Fruit fly (Drosophila melanogaster) whole organism, embryonic: ENCODE measurements around the gene Ttc19.

Experiments
- BtbVII ChIP-seq: fragments of 200-800 bp; sonication (Bioruptor generic); optimal IDR thresholded peaks from 3 replicates; lab custom pipeline; 2017; ENCODE audit warnings: missing biosample characterization, mild to moderate bottlenecking, missing genetic modification characterization
- CG11398 ChIP-seq: fragments of 200-800 bp; sonication (Bioruptor generic); optimal IDR thresholded peaks from 2 replicates; lab custom pipeline; 2016; ENCODE audit warnings: missing biosample characterization, missing genetic modification characterization
- CG12942 ChIP-seq: fragments of 200-800 bp; sonication (Bioruptor generic); optimal IDR thresholded peaks from 3 replicates; lab custom pipeline; 2016; ENCODE audit warnings: missing biosample characterization, missing genetic modification characterization
- CG14050 ChIP-seq: fragments of 200-800 bp; sonication (Bioruptor generic); IDR thresholded peaks from 3 replicates; pipeline ENCODE4 v1.3.6; 2022; ENCODE audit warnings: missing biosample characterization, missing genetic modification characterization
- CG14441 ChIP-seq: fragments of 200-800 bp; sonication (Bioruptor generic); IDR thresholded peaks from 2 replicates; pipeline ENCODE4 v1.3.6; 2022; ENCODE audit warnings: missing biosample characterization, missing genetic modification characterization
- CG15514 ChIP-seq: fragments of 200-800 bp; sonication (Bioruptor generic); optimal IDR thresholded peaks from 3 replicates; lab custom pipeline; 2017; ENCODE audit warnings: missing biosample characterization, missing genetic modification characterization, mild to moderate bottlenecking, moderate library complexity, missing genetic modification reagents
- CG17568 ChIP-seq: fragments of 200-800 bp; sonication (Bioruptor generic); optimal IDR thresholded peaks from 2 replicates; lab custom pipeline; 2018; ENCODE audit warnings: missing biosample characterization, mild to moderate bottlenecking, missing genetic modification characterization, moderate library complexity
- CG2129 ChIP-seq: fragments of 200-800 bp; sonication (Bioruptor generic); IDR thresholded peaks from 2 replicates; pipeline ENCODE4 v1.3.6; 2022; ENCODE audit warnings: missing biosample characterization, missing genetic modification characterization; ENCODE audit not compliant: partially characterized antibody
- CG32767 ChIP-seq: fragments of 200-800 bp; sonication (Bioruptor generic); IDR thresholded peaks from 2 replicates; pipeline ENCODE4 v1.3.6; 2022; ENCODE audit warnings: missing biosample characterization, missing genetic modification characterization
- CG33213 ChIP-seq: fragments of 200-800 bp; sonication (Bioruptor generic); optimal IDR thresholded peaks from 3 replicates; lab custom pipeline; 2016; ENCODE audit warnings: missing biosample characterization, missing genetic modification characterization
- CG34224 ChIP-seq: fragments of 200-800 bp; sonication (Bioruptor generic); IDR thresholded peaks from 3 replicates; pipeline ENCODE4 v1.3.6; 2022; ENCODE audit warnings: missing biosample characterization, missing genetic modification characterization; ENCODE audit not compliant: partially characterized antibody
- CG43689 ChIP-seq: fragments of 200-800 bp; sonication (Bioruptor generic); IDR thresholded peaks from 2 replicates; pipeline ENCODE4 v1.3.6; 2022; ENCODE audit warnings: missing biosample characterization, missing genetic modification characterization
- CG6683 ChIP-seq: fragments of 200-800 bp; sonication (Bioruptor generic); optimal IDR thresholded peaks from 2 replicates; lab custom pipeline; 2017; ENCODE audit warnings: missing biosample characterization, mild to moderate bottlenecking, missing genetic modification characterization, missing genetic modification reagents
- CoRest ChIP-seq: fragments of 200-800 bp; sonication (Bioruptor generic); optimal IDR thresholded peaks from 3 replicates; lab custom pipeline; 2018; ENCODE audit warnings: missing biosample characterization, mild to moderate bottlenecking, missing genetic modification characterization, moderate library complexity
- E2f2 ChIP-seq: fragments of 200-800 bp; sonication (Bioruptor generic); IDR thresholded peaks from 2 replicates; pipeline ENCODE4 v1.3.6; 2022; ENCODE audit warnings: missing biosample characterization, missing genetic modification characterization
- HLH4C ChIP-seq: fragments of 200-800 bp; sonication (Bioruptor generic); IDR thresholded peaks from 3 replicates; pipeline ENCODE4 v1.3.6; 2022; ENCODE audit warnings: missing biosample characterization, missing genetic modification characterization; ENCODE audit not compliant: partially characterized antibody
- Hmx ChIP-seq: fragments of 200-800 bp; sonication (Bioruptor generic); optimal IDR thresholded peaks from 2 replicates; lab custom pipeline; 2016; ENCODE audit warnings: missing biosample characterization, missing genetic modification characterization
- Hr51 ChIP-seq, 2 experiments: fragments of 200-800 bp; sonication (Bioruptor generic); optimal IDR thresholded peaks; 2 replicates in 1 of 2; 3 replicates in 1 of 2; lab custom pipeline; 2016 to 2018; ENCODE audit warnings: missing biosample characterization in 2 of 2, missing genetic modification characterization in 2 of 2, mild to moderate bottlenecking in 1 of 2, moderate library complexity in 1 of 2
- Kr ChIP-seq: fragments of 200-800 bp; sonication (Bioruptor generic); optimal IDR thresholded peaks from 2 replicates; lab custom pipeline; 2017; ENCODE audit warnings: missing biosample characterization, mild to moderate bottlenecking, missing genetic modification characterization
- NC2α ChIP-seq: fragments of 200-800 bp; sonication (Bioruptor generic); optimal IDR thresholded peaks from 2 replicates; lab custom pipeline; 2016; ENCODE audit warnings: missing biosample characterization, missing genetic modification characterization
- Rx ChIP-seq: fragments of 200-800 bp; sonication (Bioruptor generic); IDR thresholded peaks from 2 replicates; pipeline ENCODE4 v1.3.6; 2022; ENCODE audit warnings: missing biosample characterization, missing genetic modification characterization
- Side ChIP-seq: fragments of 200-800 bp; sonication (Bioruptor generic); optimal IDR thresholded peaks from 2 replicates; lab custom pipeline; 2016; ENCODE audit warnings: missing biosample characterization, missing genetic modification characterization
- YL-1 ChIP-seq: fragments of 200-800 bp; sonication (Bioruptor generic); optimal IDR thresholded peaks from 3 replicates; lab custom pipeline; 2017; ENCODE audit warnings: missing biosample characterization, mild to moderate bottlenecking, missing genetic modification characterization
- abd-A ChIP-seq: fragments of 200-800 bp; sonication (Bioruptor generic); optimal IDR thresholded peaks from 3 replicates; lab custom pipeline; 2019; ENCODE audit warnings: missing biosample characterization, mild to moderate bottlenecking, missing genetic modification characterization, moderate library complexity
- bbx ChIP-seq: fragments of 200-800 bp; sonication (Bioruptor generic); IDR thresholded peaks from 2 replicates; pipeline ENCODE4 v1.3.6; 2022; ENCODE audit warnings: missing biosample characterization, missing genetic modification characterization; ENCODE audit not compliant: partially characterized antibody
- cg ChIP-seq: fragments of 200-800 bp; sonication (Bioruptor generic); optimal IDR thresholded peaks from 3 replicates; lab custom pipeline; 2019; ENCODE audit warnings: missing biosample characterization, mild to moderate bottlenecking, missing genetic modification characterization, moderate library complexity
- chm ChIP-seq: fragments of 200-800 bp; sonication (Bioruptor generic); IDR thresholded peaks from 2 replicates; pipeline ENCODE4 v1.3.6; 2022; ENCODE audit warnings: missing biosample characterization, missing genetic modification characterization
- crp ChIP-seq, 2 experiments: fragments of 200-800 bp; sonication (Bioruptor generic); optimal IDR thresholded peaks; 2 replicates in 1 of 2; 3 replicates in 1 of 2; lab custom pipeline; 2017; ENCODE audit warnings: missing biosample characterization in 2 of 2, missing genetic modification characterization in 2 of 2, mild to moderate bottlenecking in 1 of 2, moderate library complexity in 1 of 2
- cwo ChIP-seq: fragments of 200-800 bp; sonication (Bioruptor generic); optimal IDR thresholded peaks from 3 replicates; lab custom pipeline; 2017; ENCODE audit warnings: missing biosample characterization, missing genetic modification characterization, mild to moderate bottlenecking, moderate library complexity, missing genetic modification reagents
- esg ChIP-seq: fragments of 200-800 bp; sonication (Bioruptor generic); conservative IDR thresholded peaks from 2 replicates; pipeline ENCODE4 v1.3.6; 2022; ENCODE audit warnings: missing biosample characterization, missing genetic modification characterization
- eyg ChIP-seq: fragments of 200-800 bp; sonication (Bioruptor generic); optimal IDR thresholded peaks from 3 replicates; lab custom pipeline; 2016; ENCODE audit warnings: missing biosample characterization, missing genetic modification characterization
- fd96Cb ChIP-seq: fragments of 200-800 bp; sonication (Bioruptor generic); optimal IDR thresholded peaks from 2 replicates; lab custom pipeline; 2018; ENCODE audit warnings: missing biosample characterization, mild to moderate bottlenecking, missing genetic modification characterization, moderate library complexity
- gcm ChIP-seq: fragments of 200-800 bp; sonication (Bioruptor generic); optimal IDR thresholded peaks from 2 replicates; lab custom pipeline; 2019; ENCODE audit warnings: missing biosample characterization, mild to moderate bottlenecking, missing genetic modification characterization, moderate library complexity
- gfzf ChIP-seq: fragments of 200-800 bp; sonication (Bioruptor generic); optimal IDR thresholded peaks from 2 replicates; lab custom pipeline; 2016; ENCODE audit warnings: missing biosample characterization, mild to moderate bottlenecking, missing genetic modification characterization, moderate library complexity
- grn ChIP-seq: fragments of 200-800 bp; sonication (Bioruptor generic); optimal IDR thresholded peaks from 3 replicates; lab custom pipeline; 2017; ENCODE audit warnings: missing biosample characterization, missing genetic modification characterization
- mld ChIP-seq: fragments of 200-800 bp; sonication (Bioruptor generic); IDR thresholded peaks from 3 replicates; pipeline ENCODE4 v1.3.6; 2022; ENCODE audit warnings: missing biosample characterization, missing genetic modification characterization; ENCODE audit not compliant: partially characterized antibody
- nerfin-2 ChIP-seq: fragments of 200-800 bp; sonication (Bioruptor generic); IDR thresholded peaks from 2 replicates; pipeline ENCODE4 v1.3.6; 2022; ENCODE audit warnings: missing biosample characterization, missing genetic modification characterization; ENCODE audit not compliant: partially characterized antibody
- nom ChIP-seq: fragments of 200-800 bp; sonication (Bioruptor generic); optimal IDR thresholded peaks from 2 replicates; lab custom pipeline; 2017; ENCODE audit warnings: missing biosample characterization, missing genetic modification characterization, mild to moderate bottlenecking, moderate library complexity, missing genetic modification reagents
- p53 ChIP-seq: fragments of 200-800 bp; sonication (Bioruptor generic); optimal IDR thresholded peaks from 2 replicates; lab custom pipeline; 2016; ENCODE audit warnings: missing biosample characterization, missing genetic modification characterization
- pfk ChIP-seq: fragments of 200-800 bp; sonication (Bioruptor generic); optimal IDR thresholded peaks from 2 replicates; lab custom pipeline; 2018; ENCODE audit warnings: missing biosample characterization, mild to moderate bottlenecking, missing genetic modification characterization, moderate library complexity
- pros ChIP-seq: fragments of 200-800 bp; sonication (Bioruptor generic); optimal IDR thresholded peaks from 3 replicates; lab custom pipeline; 2019; ENCODE audit warnings: missing biosample characterization, mild to moderate bottlenecking, missing genetic modification characterization, moderate library complexity
- run ChIP-seq: fragments of 200-800 bp; sonication (Bioruptor generic); optimal IDR thresholded peaks from 3 replicates; lab custom pipeline; 2018; ENCODE audit warnings: missing biosample characterization, mild to moderate bottlenecking, missing genetic modification characterization
- slbo ChIP-seq: fragments of 200-800 bp; sonication (Bioruptor generic); IDR thresholded peaks from 2 replicates; pipeline ENCODE4 v1.3.6; 2022; ENCODE audit warnings: missing biosample characterization, missing genetic modification characterization
- tio ChIP-seq: fragments of 200-800 bp; sonication (Bioruptor generic); optimal IDR thresholded peaks from 2 replicates; lab custom pipeline; 2017; ENCODE audit warnings: missing biosample characterization, missing genetic modification characterization, inconsistent platforms
- unc-4 ChIP-seq: fragments of 200-800 bp; sonication (Bioruptor generic); IDR thresholded peaks from 2 replicates; pipeline ENCODE4 v1.3.6; 2022; ENCODE audit warnings: missing biosample characterization, missing genetic modification characterization; ENCODE audit not compliant: partially characterized antibody
- unpg ChIP-seq: fragments of 200-800 bp; sonication (Bioruptor generic); optimal IDR thresholded peaks from 3 replicates; lab custom pipeline; 2018; ENCODE audit warnings: missing biosample characterization, mild to moderate bottlenecking, missing genetic modification characterization, moderate library complexity
- vnd ChIP-seq: fragments of 200-800 bp; sonication (Bioruptor generic); IDR thresholded peaks from 3 replicates; pipeline ENCODE4 v1.3.6; 2022; ENCODE audit warnings: missing biosample characterization, missing genetic modification characterization; ENCODE audit not compliant: partially characterized antibody
- vvl ChIP-seq: fragments of 200-800 bp; sonication (Bioruptor generic); IDR thresholded peaks from 2 replicates; pipeline ENCODE4 v1.3.6; 2022; ENCODE audit warnings: missing biosample characterization, missing genetic modification characterization

Gene Ttc19

dm6 chr2L:19051534-19052100 lies 6.7 kb upstream of the Ttc19 start, which contains the start of gene Rpn3 (continued):
- peak; percentile 22 for TF ChIP-seq nom (GFP tag; lab: Kevin White, UChicago)
- TF ChIP-seq tio: no peak
- peak; percentile 84 for TF ChIP-seq unpg (GFP tag; lab: Kevin White, UChicago)
- TF ChIP-seq p53: peak; percentile 44
- peak; percentile 72 for TF ChIP-seq vnd (GFP tag; lab: Robert Waterston, UW)
- peak; percentile 75 for TF ChIP-seq nerfin-2
- TF ChIP-seq CG33213 (GFP tag; lab: Kevin White, UChicago): peak; percentile 61
- TF ChIP-seq Hr51 (GFP tag; optimal IDR thresholded peaks at IDR 0.05; lab: Kevin White, UChicago): peak; percentile 74 to 82
- TF ChIP-seq grn (GFP tag; lab: Kevin White, UChicago): no peak
- TF ChIP-seq E2f2: peak; percentile 66
- TF ChIP-seq run (tag; lab: Kevin White, UChicago): peak; percentile 20
- peak; percentile 90 for TF ChIP-seq slbo (GFP tag; lab: Robert Waterston, UW)
- peak in 1 of 2 experiments; percentile 26 for TF ChIP-seq crp (GFP tag; optimal IDR thresholded peaks at IDR 0.05; lab: Kevin White, UChicago)
- peak; percentile 51 for TF ChIP-seq NC2α (GFP tag; lab: Kevin White, UChicago)
- TF ChIP-seq eyg (GFP tag; lab: Kevin White, UChicago): peak; percentile 55
- TF ChIP-seq abd-A (tag; lab: Kevin White, UChicago): no peak
- TF ChIP-seq CG17568 (GFP tag; lab: Kevin White, UChicago): no peak
- TF ChIP-seq gcm (GFP tag; lab: Kevin White, UChicago): peak; percentile 68
- TF ChIP-seq CG15514 (GFP tag; lab: Kevin White, UChicago): peak; percentile 67
- TF ChIP-seq cg (GFP tag; lab: Kevin White, UChicago): no peak
- peak; percentile 84 for TF ChIP-seq esg
- TF ChIP-seq YL-1 (GFP tag; lab: Kevin White, UChicago): peak; percentile 71
- TF ChIP-seq CG14441 (GFP tag; lab: Robert Waterston, UW): peak; percentile 86
- TF ChIP-seq CG43689: peak; percentile 62
- TF ChIP-seq gfzf (GFP tag; lab: Kevin White, UChicago): no peak
- peak; percentile 77 for TF ChIP-seq CG32767 (GFP tag; lab: Robert Waterston, UW)
- peak; percentile 51 for TF ChIP-seq CG11398 (GFP tag; lab: Kevin White, UChicago)
- no peak for TF ChIP-seq mld
- peak; percentile 71 for TF ChIP-seq cwo
- peak; percentile 70 for TF ChIP-seq chm (GFP tag; lab: Robert Waterston, UW)
- peak; percentile 66; the same call in 1 of the 3 replicates for TF ChIP-seq CG34224
- peak; percentile 66 for TF ChIP-seq unc-4 (GFP tag; lab: Robert Waterston, UW)
- peak; percentile 38 for TF ChIP-seq BtbVII (GFP tag; lab: Kevin White, UChicago)
- TF ChIP-seq pfk (GFP tag; lab: Kevin White, UChicago): no peak
- TF ChIP-seq CG14050: peak; percentile 77
- TF ChIP-seq Rx (GFP tag; lab: Robert Waterston, UW): peak; percentile 74
- peak; percentile 85 for TF ChIP-seq CG12942 (GFP tag; lab: Kevin White, UChicago)
- TF ChIP-seq pros (GFP tag; lab: Kevin White, UChicago): no peak
- peak; percentile 95 for TF ChIP-seq vvl
- peak; percentile 28; the same call in 1 of the 2 replicates for TF ChIP-seq CG2129 (GFP tag; lab: Robert Waterston, UW)
- TF ChIP-seq fd96Cb (tag; lab: Kevin White, UChicago): peak; percentile 79
- TF ChIP-seq HLH4C (GFP tag; lab: Robert Waterston, UW): peak; percentile 72
- no peak for TF ChIP-seq Hmx
- no peak for TF ChIP-seq Kr (GFP tag; lab: Kevin White, UChicago)
- peak; percentile 27 for TF ChIP-seq CG6683 (GFP tag; lab: Kevin White, UChicago)
- TF ChIP-seq CoRest (tag; lab: Kevin White, UChicago): peak; percentile 81
- peak; percentile 83 for TF ChIP-seq Side (GFP tag; lab: Kevin White, UChicago)
- TF ChIP-seq bbx (GFP tag; lab: Robert Waterston, UW): peak; percentile 54; the same call in 1 of the 2 replicates
